Worm (Caenorhabditis elegans) whole organism, L1 larva: ENCODE measurements around the gene ndg-4.

Experiments used
- C04F5.9 ChIP-seq: sonication (generic microtip); optimal IDR thresholded peaks from 2 replicates; lab custom pipeline; 2016; ENCODE audit warnings: missing genetic modification characterization, missing compliant biosample characterization
- C16A3.4 ChIP-seq: fragments of 150-350 bp; optimal IDR thresholded peaks from 2 replicates; lab custom pipeline; 2014; ENCODE audit warnings: missing biosample characterization, missing genetic modification characterization
- F16B12.6 ChIP-seq: fragments of 150-350 bp; optimal IDR thresholded peaks from 2 replicates; lab custom pipeline; 2014; ENCODE audit warnings: missing biosample characterization, missing genetic modification characterization
- Y116A8C.19 ChIP-seq: sonication (generic microtip); optimal IDR thresholded peaks from 2 replicates; lab custom pipeline; 2016; ENCODE audit warnings: missing compliant biosample characterization, missing genetic modification characterization, borderline replicate concordance
- aha-1 ChIP-seq: fragments of 150-350 bp; optimal IDR thresholded peaks from 2 replicates; lab custom pipeline; 2014; ENCODE audit warnings: missing biosample characterization, missing genetic modification characterization
- aly-2 ChIP-seq: fragments of 150-350 bp; optimal IDR thresholded peaks from 2 replicates; lab custom pipeline; 2014; ENCODE audit warnings: missing biosample characterization, missing genetic modification characterization
- ama-1 ChIP-seq: fragments of 150-350 bp; optimal IDR thresholded peaks from 2 replicates; lab custom pipeline; 2014
- blmp-1 ChIP-seq: fragments of 150-350 bp; optimal IDR thresholded peaks from 2 replicates; lab custom pipeline; 2014; ENCODE audit warnings: missing biosample characterization, missing genetic modification characterization
- ceh-63 ChIP-seq: fragments of 200-800 bp; sonication (Bioruptor generic); optimal IDR thresholded peaks from 2 replicates; lab custom pipeline; 2018; ENCODE audit warnings: mild to moderate bottlenecking, missing genetic modification characterization, missing compliant biosample characterization
- ceh-8 ChIP-seq: fragments of 200-800 bp; sonication (Bioruptor generic); optimal IDR thresholded peaks from 2 replicates; lab custom pipeline; 2018; ENCODE audit warnings: mild to moderate bottlenecking, missing genetic modification characterization, moderate library complexity, missing compliant biosample characterization
- ceh-88 ChIP-seq: fragments of 200-800 bp; sonication (Bioruptor generic); IDR thresholded peaks from 2 replicates; pipeline ENCODE4 v1.3.6; 2022; ENCODE audit warnings: missing genetic modification characterization, missing compliant biosample characterization
- dpl-1 ChIP-seq, 3 experiments: fragments of 150-350 bp in 2 of 3; sonication (generic microtip) in 1 of 3; optimal IDR thresholded peaks; 2 replicates each; lab custom pipeline; 2014 to 2017; ENCODE audit warnings: missing biosample characterization in 3 of 3, missing genetic modification characterization in 3 of 3, missing genetic modification reagents in 3 of 3
- efl-1 ChIP-seq, 4 experiments: fragments of 150-350 bp; optimal IDR thresholded peaks in 3 of 4; peaks in 1 of 4; 1 replicate in 1 of 4; 2 replicates in 3 of 4; lab custom pipeline; 2014; ENCODE audit warnings: missing biosample characterization in 2 of 4, missing genetic modification characterization in 2 of 4, missing genetic modification reagents in 2 of 4
- efl-3 ChIP-seq: fragments of 200-800 bp; sonication (Bioruptor generic); optimal IDR thresholded peaks from 2 replicates; lab custom pipeline; 2018; ENCODE audit warnings: mild to moderate bottlenecking, missing genetic modification characterization, missing compliant biosample characterization
- egl-13 ChIP-seq: sonication (generic microtip); optimal IDR thresholded peaks from 2 replicates; lab custom pipeline; 2016; ENCODE audit warnings: missing genotype, missing genetic modification reagents, missing genetic modification characterization, missing compliant biosample characterization
- elt-2 ChIP-seq: sonication (generic microtip); optimal IDR thresholded peaks from 2 replicates; lab custom pipeline; 2016; ENCODE audit warnings: missing genetic modification characterization, mild to moderate bottlenecking, inconsistent platforms, missing compliant biosample characterization, missing genetic modification reagents
- elt-3 ChIP-seq, 6 experiments: fragments of 150-350 bp in 1 of 6; sonication (generic microtip); optimal IDR thresholded peaks; 2 replicates each; lab custom pipeline; 2017 to 2018; ENCODE audit warnings: missing biosample characterization in 6 of 6, missing genetic modification characterization in 6 of 6, inconsistent platforms in 1 of 6
- ets-5 ChIP-seq: fragments of 200-800 bp; sonication (Bioruptor generic); IDR thresholded peaks from 2 replicates; pipeline ENCODE4 v1.3.6; 2022; ENCODE audit warnings: missing genetic modification characterization, missing compliant biosample characterization
- fkh-10 ChIP-seq: sonication (generic microtip); optimal IDR thresholded peaks from 2 replicates; lab custom pipeline; 2017; ENCODE audit warnings: missing biosample characterization, missing genetic modification reagents, missing genetic modification characterization
- fkh-4 ChIP-seq: sonication (generic microtip); optimal IDR thresholded peaks from 2 replicates; lab custom pipeline; 2016; ENCODE audit warnings: missing compliant biosample characterization, missing genetic modification characterization, borderline replicate concordance
- fkh-8 ChIP-seq: sonication (generic microtip); optimal IDR thresholded peaks from 2 replicates; lab custom pipeline; 2016; ENCODE audit warnings: mild to moderate bottlenecking, missing genetic modification characterization, missing compliant biosample characterization
- fos-1 ChIP-seq: fragments of 150-350 bp; optimal IDR thresholded peaks from 2 replicates; lab custom pipeline; 2014; ENCODE audit warnings: missing biosample characterization, missing genetic modification characterization
- grh-1 ChIP-seq: fragments of 200-800 bp; sonication (Bioruptor generic); IDR thresholded peaks from 2 replicates; pipeline ENCODE4 v1.3.6; 2022; ENCODE audit warnings: missing genetic modification reagents, missing genetic modification characterization, missing compliant biosample characterization
- hpl-2 ChIP-seq: fragments of 150-350 bp; optimal IDR thresholded peaks from 2 replicates; lab custom pipeline; 2014; ENCODE audit warnings: missing biosample characterization, missing genetic modification reagents, missing genetic modification characterization
- isw-1 ChIP-seq: fragments of 200-800 bp; sonication (Bioruptor generic); IDR thresholded peaks from 2 replicates; pipeline ENCODE4 v1.3.6; 2022; ENCODE audit warnings: missing genetic modification characterization, missing compliant biosample characterization
- jun-1 ChIP-seq: fragments of 150-350 bp; optimal IDR thresholded peaks from 2 replicates; lab custom pipeline; 2014; ENCODE audit warnings: missing biosample characterization, missing genetic modification reagents, missing genetic modification characterization
- lin-13 ChIP-seq: fragments of 150-350 bp; optimal IDR thresholded peaks from 2 replicates; lab custom pipeline; 2014; ENCODE audit warnings: missing biosample characterization, missing genetic modification reagents, missing genetic modification characterization
- lir-3 ChIP-seq: sonication (generic microtip); optimal IDR thresholded peaks from 2 replicates; lab custom pipeline; 2016; ENCODE audit warnings: mild to moderate bottlenecking, missing genetic modification characterization, moderate library complexity, missing compliant biosample characterization; ENCODE audit not compliant: poor library complexity
- lsy-2 ChIP-seq, 2 experiments: fragments of 150-350 bp; optimal IDR thresholded peaks; 2 replicates each; lab custom pipeline; 2014; ENCODE audit warnings: missing biosample characterization in 2 of 2, missing genetic modification characterization in 2 of 2
- mdl-1 ChIP-seq, 2 experiments: fragments of 150-350 bp; optimal IDR thresholded peaks; 2 replicates each; lab custom pipeline; 2014 to 2017; ENCODE audit warnings: missing biosample characterization in 2 of 2, missing genetic modification characterization in 2 of 2, inconsistent platforms in 1 of 2
- mef-2 ChIP-seq: fragments of 150-350 bp; optimal IDR thresholded peaks from 2 replicates; lab custom pipeline; 2014; ENCODE audit warnings: missing biosample characterization, missing genetic modification characterization
- nhr-11 ChIP-seq: fragments of 150-350 bp; optimal IDR thresholded peaks from 2 replicates; lab custom pipeline; 2014; ENCODE audit warnings: missing biosample characterization, missing genetic modification characterization
- nhr-12 ChIP-seq: sonication (generic microtip); optimal IDR thresholded peaks from 2 replicates; lab custom pipeline; 2017; ENCODE audit warnings: missing biosample characterization, missing genetic modification characterization
- nhr-19 ChIP-seq: fragments of 200-800 bp; sonication (Bioruptor generic); conservative IDR thresholded peaks from 2 replicates; pipeline ENCODE4 v1.3.6; 2022; ENCODE audit warnings: missing genetic modification characterization, missing compliant biosample characterization
- nhr-237 ChIP-seq: fragments of 150-350 bp; optimal IDR thresholded peaks from 2 replicates; lab custom pipeline; 2014; ENCODE audit warnings: missing biosample characterization, missing genetic modification characterization
- nhr-28 ChIP-seq: fragments of 150-350 bp; optimal IDR thresholded peaks from 2 replicates; lab custom pipeline; 2014; ENCODE audit warnings: missing biosample characterization, missing genetic modification characterization
- nhr-47 ChIP-seq: sonication (generic microtip); optimal IDR thresholded peaks from 2 replicates; lab custom pipeline; 2016; ENCODE audit warnings: mild to moderate bottlenecking, missing genetic modification characterization, moderate library complexity, missing compliant biosample characterization
- nhr-71 ChIP-seq: sonication (generic microtip); optimal IDR thresholded peaks from 2 replicates; lab custom pipeline; 2016; ENCODE audit warnings: mild to moderate bottlenecking, missing genetic modification characterization, moderate library complexity, missing compliant biosample characterization
- nhr-85 ChIP-seq: sonication (generic microtip); peaks from one replicate; lab custom pipeline; 2016; ENCODE audit warnings: missing genetic modification characterization, inconsistent platforms, missing compliant biosample characterization
- nhr-90 ChIP-seq: sonication (generic microtip); optimal IDR thresholded peaks from 2 replicates; lab custom pipeline; 2016; ENCODE audit warnings: mild to moderate bottlenecking, missing genetic modification characterization, missing compliant biosample characterization; ENCODE audit not compliant: poor library complexity
- pag-3 ChIP-seq: sonication (generic microtip); optimal IDR thresholded peaks from 2 replicates; lab custom pipeline; 2017; ENCODE audit warnings: missing genetic modification characterization, mild to moderate bottlenecking, missing compliant biosample characterization, antibody characterized with exemption, borderline replicate concordance; ENCODE audit not compliant: insufficient read depth
- pqm-1 ChIP-seq: sonication (generic microtip); optimal IDR thresholded peaks from 3 replicates; lab custom pipeline; 2017; ENCODE audit warnings: missing biosample characterization, missing genetic modification characterization
- sptf-1 ChIP-seq: fragments of 150-350 bp; optimal IDR thresholded peaks from 2 replicates; lab custom pipeline; 2014; ENCODE audit warnings: missing biosample characterization, missing genetic modification characterization
- tbx-2 ChIP-seq: sonication (generic microtip); optimal IDR thresholded peaks from 2 replicates; lab custom pipeline; 2016; ENCODE audit warnings: missing genetic modification characterization, missing compliant biosample characterization
- unc-130 ChIP-seq: fragments of 150-350 bp; optimal IDR thresholded peaks from 2 replicates; lab custom pipeline; 2017; ENCODE audit warnings: missing biosample characterization, missing genetic modification characterization, inconsistent platforms
- unc-62 ChIP-seq: fragments of 150-350 bp; optimal IDR thresholded peaks from 2 replicates; lab custom pipeline; 2014; ENCODE audit warnings: missing biosample characterization, missing genetic modification reagents, missing genetic modification characterization
- unc-86 ChIP-seq: sonication (generic microtip); optimal IDR thresholded peaks from 2 replicates; lab custom pipeline; 2016; ENCODE audit warnings: missing genetic modification characterization, missing compliant biosample characterization
- vab-15 ChIP-seq: sonication (generic microtip); optimal IDR thresholded peaks from 2 replicates; lab custom pipeline; 2017; ENCODE audit warnings: missing genotype, mild to moderate bottlenecking, missing genetic modification characterization, missing compliant biosample characterization
- xbp-1 ChIP-seq: sonication (generic microtip); optimal IDR thresholded peaks from 2 replicates; lab custom pipeline; 2016; ENCODE audit warnings: missing genetic modification characterization, missing compliant biosample characterization
- zag-1 ChIP-seq: fragments of 150-350 bp; optimal IDR thresholded peaks from 2 replicates; lab custom pipeline; 2014; ENCODE audit warnings: missing biosample characterization, missing genetic modification characterization
- ztf-4 ChIP-seq: fragments of 150-350 bp; optimal IDR thresholded peaks from 2 replicates; lab custom pipeline; 2014; ENCODE audit warnings: missing biosample characterization, missing genetic modification characterization

The ndg-4 gene

ce11 chrIII:4419117-4419978, 47.8 kb downstream of the ndg-4 start, which contains the start of the genes R07E5.7 and cku-80:
TSS of gene R07E5.7 (minus strand) at chrIII:4419167.
TSS of gene cku-80 (plus strand) at chrIII:4419848.
- peak; percentile 74 to 78 for TF ChIP-seq lsy-2 (tag; optimal IDR thresholded peaks at IDR 0.05; lab: Kevin White, UChicago)
- peak; percentile 75 for TF ChIP-seq nhr-85
- TF ChIP-seq tbx-2, result peak; percentile 53
- TF ChIP-seq nhr-28 (tag; lab: Kevin White, UChicago), result no peak
- no peak for TF ChIP-seq ets-5 (GFP tag; lab: Robert Waterston, UW)
- peak; percentile 78 for TF ChIP-seq nhr-71 (tag; lab: Kevin White, UChicago)
- no peak for TF ChIP-seq zag-1 (tag; lab: Kevin White, UChicago)
- peak; percentile 56 for TF ChIP-seq unc-130 (tag; lab: Kevin White, UChicago)
- peak in 1 of 2 experiments; percentile 41 for TF ChIP-seq mdl-1 (tag; optimal IDR thresholded peaks at IDR 0.05; lab: Kevin White, UChicago)
- no peak for TF ChIP-seq nhr-12 (tag; lab: Kevin White, UChicago)
- TF ChIP-seq C16A3.4 (tag; lab: Kevin White, UChicago), result peak; percentile 70
- no peak for TF ChIP-seq mef-2 (tag; lab: Kevin White, UChicago)
- TF ChIP-seq grh-1, result no peak
- TF ChIP-seq jun-1 (tag; lab: Kevin White, UChicago), result no peak
- TF ChIP-seq sptf-1 (tag; lab: Kevin White, UChicago), result no peak
- no peak for TF ChIP-seq vab-15 (tag; lab: Kevin White, UChicago)
- no peak for TF ChIP-seq ceh-8
- peak; percentile 74 for TF ChIP-seq nhr-19 (GFP tag; lab: Robert Waterston, UW)
- TF ChIP-seq lir-3 (tag; lab: Kevin White, UChicago), result no peak
- peak; percentile 51 for TF ChIP-seq lin-13 (GFP tag; lab: Kevin White, UChicago)
- no peak for TF ChIP-seq fkh-10
- TF ChIP-seq fkh-4 (tag; lab: Kevin White, UChicago), result no peak
- TF ChIP-seq egl-13 (tag; lab: Kevin White, UChicago), result no peak
- TF ChIP-seq fos-1 (tag; lab: Kevin White, UChicago), result no peak
- TF ChIP-seq unc-86 (tag; lab: Kevin White, UChicago), result peak; percentile 46
- TF ChIP-seq ceh-88, result no peak
- peak; percentile 86 to 91 (median 90) for TF ChIP-seq dpl-1 (GFP tag; optimal IDR thresholded peaks at IDR 0.05; lab: Kevin White, UChicago)
- peak; percentile 61 for TF ChIP-seq xbp-1 (tag; lab: Kevin White, UChicago)
- TF ChIP-seq C04F5.9 (tag; lab: Kevin White, UChicago), result peak; percentile 31
- peak; percentile 51 for TF ChIP-seq blmp-1 (tag; lab: Kevin White, UChicago)
- TF ChIP-seq unc-62 (GFP tag; lab: Kevin White, UChicago), result no peak
- TF ChIP-seq pqm-1, result no peak
- no peak for TF ChIP-seq ceh-63
- no peak for TF ChIP-seq Y116A8C.19
- peak; percentile 96 for TF ChIP-seq F16B12.6
- no peak for TF ChIP-seq pag-3 (tag; lab: Kevin White, UChicago)
- TF ChIP-seq nhr-47 (tag; lab: Kevin White, UChicago), result peak; percentile 73
- TF ChIP-seq hpl-2 (GFP tag; lab: Kevin White, UChicago), result no peak
- TF ChIP-seq isw-1 (GFP tag; lab: Robert Waterston, UW), result peak; percentile 39; the same call in 1 of the 2 replicates
- peak; percentile 55 for TF ChIP-seq nhr-90 (tag; lab: Kevin White, UChicago)
- no peak for TF ChIP-seq nhr-11 (tag; lab: Kevin White, UChicago)
- no peak for TF ChIP-seq nhr-237 (tag; lab: Kevin White, UChicago)
- TF ChIP-seq elt-2 (tag; lab: Kevin White, UChicago), result peak; percentile 40
- TF ChIP-seq efl-3 (GFP tag; lab: Kevin White, UChicago), result no peak
- no peak for TF ChIP-seq ama-1 (lab: Kevin White, UChicago)
- peak; percentile 28 for TF ChIP-seq aha-1 (tag; lab: Kevin White, UChicago)
- peak in 2 of 6 experiments; percentile 44 to 47 for TF ChIP-seq elt-3 (tag; optimal IDR thresholded peaks at IDR 0.05; lab: Kevin White, UChicago)
- TF ChIP-seq aly-2 (tag; lab: Kevin White, UChicago), result no peak
- TF ChIP-seq efl-1 (optimal IDR thresholded peaks at IDR 0.05; lab: Kevin White, UChicago), result peak; percentile 66 to 91
- TF ChIP-seq efl-1 (GFP tag; optimal IDR thresholded peaks at IDR 0.05 in 1 of 2; lab: Kevin White, UChicago), result peak; percentile 90 to 99
- TF ChIP-seq fkh-8 (tag; lab: Kevin White, UChicago), result peak; percentile 30
- no peak for TF ChIP-seq ztf-4 (tag; lab: Kevin White, UChicago)
